Fruit fly (Drosophila melanogaster) whole organism, embryonic: ENCODE results near the gene mRpL15.

Experiments
- ATbp ChIP-seq: fragments of 200-800 bp; sonication (Bioruptor generic); optimal IDR thresholded peaks from 2 replicates; lab custom pipeline; 2017; ENCODE audit warnings: missing biosample characterization, mild to moderate bottlenecking, missing genetic modification characterization, missing genetic modification reagents
- Atf6 ChIP-seq: fragments of 200-800 bp; sonication (Bioruptor generic); IDR thresholded peaks from 2 replicates; pipeline ENCODE4 v1.3.6; 2022; ENCODE audit warnings: missing biosample characterization, missing genetic modification characterization
- C15 ChIP-seq: fragments of 200-800 bp; sonication (Bioruptor generic); IDR thresholded peaks from 3 replicates; pipeline ENCODE4 v1.3.6; 2022; ENCODE audit warnings: missing biosample characterization, missing genetic modification characterization
- CG10147 ChIP-seq: fragments of 200-800 bp; sonication (Bioruptor generic); optimal IDR thresholded peaks from 2 replicates; lab custom pipeline; 2019; ENCODE audit warnings: missing biosample characterization, mild to moderate bottlenecking, missing genetic modification characterization, moderate library complexity
- CG14860 ChIP-seq: fragments of 200-800 bp; sonication (Bioruptor generic); IDR thresholded peaks from 3 replicates; pipeline ENCODE4 v1.3.6; 2022; ENCODE audit warnings: missing biosample characterization, missing genetic modification characterization; ENCODE audit not compliant: partially characterized antibody
- CG1603 ChIP-seq: fragments of 200-800 bp; sonication (Bioruptor generic); optimal IDR thresholded peaks from 2 replicates; lab custom pipeline; 2019; ENCODE audit warnings: missing biosample characterization, mild to moderate bottlenecking, missing genetic modification characterization, moderate library complexity
- CG16815 ChIP-seq: fragments of 200-800 bp; sonication (Bioruptor generic); optimal IDR thresholded peaks from 3 replicates; lab custom pipeline; 2017; ENCODE audit warnings: missing biosample characterization, mild to moderate bottlenecking, missing genetic modification characterization
- CG17568 ChIP-seq: fragments of 200-800 bp; sonication (Bioruptor generic); optimal IDR thresholded peaks from 2 replicates; lab custom pipeline; 2018; ENCODE audit warnings: missing biosample characterization, mild to moderate bottlenecking, missing genetic modification characterization, moderate library complexity
- CG18476 ChIP-seq: fragments of 200-800 bp; sonication (Bioruptor generic); optimal IDR thresholded peaks from 2 replicates; lab custom pipeline; 2016; ENCODE audit warnings: missing biosample characterization, mild to moderate bottlenecking, missing genetic modification characterization
- CG3726 ChIP-seq: fragments of 200-800 bp; sonication (Bioruptor generic); IDR thresholded peaks from 3 replicates; pipeline ENCODE4, ENCODE4 v1.3.6; 2022; ENCODE audit warnings: missing biosample characterization, missing genetic modification characterization
- CG4328 ChIP-seq: fragments of 200-800 bp; sonication (Bioruptor generic); optimal IDR thresholded peaks from 3 replicates; lab custom pipeline; 2017; ENCODE audit warnings: missing biosample characterization, missing genetic modification reagents, missing genetic modification characterization
- CG4404 ChIP-seq: fragments of 200-800 bp; sonication (Bioruptor generic); IDR thresholded peaks from 2 replicates; pipeline ENCODE4 v1.3.6; 2022; ENCODE audit warnings: missing biosample characterization, missing genetic modification characterization
- CG5245 ChIP-seq: fragments of 200-800 bp; sonication (Bioruptor generic); optimal IDR thresholded peaks from 3 replicates; lab custom pipeline; 2016; ENCODE audit warnings: missing biosample characterization, missing genetic modification characterization
- CG5953 ChIP-seq: fragments of 200-800 bp; sonication (Bioruptor generic); IDR thresholded peaks from 2 replicates; pipeline ENCODE4 v1.3.6; 2022; ENCODE audit warnings: missing biosample characterization, missing genetic modification characterization
- CG8765 ChIP-seq: fragments of 200-800 bp; sonication (Bioruptor generic); IDR thresholded peaks from 2 replicates; pipeline ENCODE4 v1.3.6; 2022; ENCODE audit warnings: missing biosample characterization, missing genetic modification characterization
- CHES-1-like ChIP-seq: fragments of 200-800 bp; sonication (Bioruptor generic); optimal IDR thresholded peaks from 2 replicates; lab custom pipeline; 2016; ENCODE audit warnings: missing biosample characterization, missing genetic modification characterization
- D ChIP-seq, 2 experiments: fragments of 200-800 bp in 1 of 2; fragments of >200 bp in 1 of 2; sonication (Bioruptor generic) in 1 of 2; optimal IDR thresholded peaks; 2 replicates in 1 of 2; 3 replicates in 1 of 2; lab custom pipeline; 2017; ENCODE audit warnings: mild to moderate bottlenecking in 1 of 2, missing biosample characterization in 1 of 2, missing genetic modification characterization in 1 of 2, missing genetic modification reagents in 1 of 2
- Fer2 ChIP-seq: fragments of 200-800 bp; sonication (Bioruptor generic); optimal IDR thresholded peaks from 2 replicates; lab custom pipeline; 2018; ENCODE audit warnings: missing biosample characterization, mild to moderate bottlenecking, missing genetic modification characterization, moderate library complexity
- Mad ChIP-seq: fragments of 200-800 bp; sonication (Bioruptor generic); optimal IDR thresholded peaks from 2 replicates; lab custom pipeline; 2016; ENCODE audit warnings: missing biosample characterization, missing genetic modification characterization
- Mrtf ChIP-seq: fragments of 200-800 bp; sonication (Bioruptor generic); IDR thresholded peaks from 3 replicates; pipeline ENCODE4 v1.3.6; 2022; ENCODE audit warnings: missing biosample characterization, missing genetic modification characterization
- Nf-YA ChIP-seq: fragments of 200-800 bp; sonication (Bioruptor generic); IDR thresholded peaks from 2 replicates; pipeline ENCODE4 v1.3.6; 2022; ENCODE audit warnings: missing biosample characterization, missing genetic modification characterization
- Nf-YB ChIP-seq: fragments of 200-800 bp; sonication (Bioruptor generic); optimal IDR thresholded peaks from 3 replicates; lab custom pipeline; 2019; ENCODE audit warnings: missing biosample characterization, mild to moderate bottlenecking, missing genetic modification characterization, moderate library complexity
- Sry-β ChIP-seq: fragments of 200-800 bp; sonication (Bioruptor generic); optimal IDR thresholded peaks from 2 replicates; lab custom pipeline; 2018; ENCODE audit warnings: missing biosample characterization, mild to moderate bottlenecking, missing genetic modification characterization, moderate library complexity
- ash1 ChIP-seq: fragments of 200-800 bp; sonication (Bioruptor generic); optimal IDR thresholded peaks from 2 replicates; lab custom pipeline; 2018; ENCODE audit warnings: missing biosample characterization, mild to moderate bottlenecking, missing genetic modification characterization
- bigmax ChIP-seq: fragments of 200-800 bp; sonication (Bioruptor generic); optimal IDR thresholded peaks from 2 replicates; lab custom pipeline; 2018; ENCODE audit warnings: missing biosample characterization, mild to moderate bottlenecking, missing genetic modification characterization
- btn ChIP-seq: fragments of 200-800 bp; sonication (Bioruptor generic); optimal IDR thresholded peaks from 2 replicates; lab custom pipeline; 2016; ENCODE audit warnings: missing biosample characterization, missing genetic modification characterization
- crol ChIP-seq: fragments of 200-800 bp; sonication (Bioruptor generic); IDR thresholded peaks from 2 replicates; pipeline ENCODE4 v1.3.6; 2022; ENCODE audit warnings: missing biosample characterization, missing genetic modification characterization
- crp ChIP-seq, 2 experiments: fragments of 200-800 bp; sonication (Bioruptor generic); optimal IDR thresholded peaks; 2 replicates in 1 of 2; 3 replicates in 1 of 2; lab custom pipeline; 2017; ENCODE audit warnings: missing biosample characterization in 2 of 2, missing genetic modification characterization in 2 of 2, mild to moderate bottlenecking in 1 of 2, moderate library complexity in 1 of 2
- dimm ChIP-seq: fragments of 200-800 bp; sonication (Bioruptor generic); IDR thresholded peaks from 2 replicates; pipeline ENCODE4 v1.3.6; 2022; ENCODE audit warnings: missing biosample characterization, missing genetic modification characterization
- disco-r ChIP-seq: fragments of 200-800 bp; sonication (Bioruptor generic); optimal IDR thresholded peaks from 2 replicates; lab custom pipeline; 2016; ENCODE audit warnings: missing biosample characterization, missing genetic modification characterization
- dmrt11E ChIP-seq: fragments of 200-800 bp; sonication (Bioruptor generic); optimal IDR thresholded peaks from 3 replicates; lab custom pipeline; 2018; ENCODE audit warnings: missing biosample characterization, mild to moderate bottlenecking, missing genetic modification characterization, moderate library complexity
- dysf ChIP-seq: fragments of 200-800 bp; sonication (Bioruptor generic); IDR thresholded peaks from 3 replicates; pipeline ENCODE4 v1.3.6; 2022; ENCODE audit warnings: missing biosample characterization, missing genetic modification characterization
- exex ChIP-seq: fragments of 200-800 bp; sonication (Bioruptor generic); optimal IDR thresholded peaks from 4 replicates; lab custom pipeline; 2018; ENCODE audit warnings: missing biosample characterization, mild to moderate bottlenecking, missing genetic modification characterization, moderate library complexity
- fd3F ChIP-seq: fragments of 200-800 bp; sonication (Bioruptor generic); optimal IDR thresholded peaks from 2 replicates; lab custom pipeline; 2018; ENCODE audit warnings: missing biosample characterization, mild to moderate bottlenecking, missing genetic modification characterization, moderate library complexity
- fd64A ChIP-seq: fragments of 200-800 bp; sonication (Bioruptor generic); optimal IDR thresholded peaks from 3 replicates; lab custom pipeline; 2018; ENCODE audit warnings: missing biosample characterization, mild to moderate bottlenecking, missing genetic modification characterization
- ftz-f1 ChIP-seq: fragments of 200-800 bp; sonication (Bioruptor generic); optimal IDR thresholded peaks from 2 replicates; lab custom pipeline; 2016; ENCODE audit warnings: missing biosample characterization, missing genetic modification characterization
- fu2 ChIP-seq: fragments of 200-800 bp; sonication (Bioruptor generic); optimal IDR thresholded peaks from 2 replicates; lab custom pipeline; 2016; ENCODE audit warnings: missing biosample characterization, missing genetic modification characterization
- gem ChIP-seq: fragments of 200-800 bp; sonication (Bioruptor generic); optimal IDR thresholded peaks from 2 replicates; lab custom pipeline; 2019; ENCODE audit warnings: missing biosample characterization, mild to moderate bottlenecking, missing genetic modification characterization, moderate library complexity
- jumu ChIP-seq: fragments of 200-800 bp; sonication (Bioruptor generic); optimal IDR thresholded peaks from 3 replicates; lab custom pipeline; 2016; ENCODE audit warnings: missing biosample characterization, missing genetic modification characterization
- nmo ChIP-seq: fragments of 200-800 bp; sonication (Bioruptor generic); optimal IDR thresholded peaks from 2 replicates; lab custom pipeline; 2018; ENCODE audit warnings: missing biosample characterization, mild to moderate bottlenecking, missing genetic modification characterization, moderate library complexity
- pho ChIP-seq: fragments of 200-800 bp; sonication (Bioruptor generic); optimal IDR thresholded peaks from 2 replicates; lab custom pipeline; 2016; ENCODE audit warnings: missing biosample characterization, missing genetic modification characterization
- prd ChIP-seq, 3 experiments: fragments of >200 bp in 2 of 3; fragments of 200-800 bp in 1 of 3; sonication (Bioruptor generic) in 1 of 3; optimal IDR thresholded peaks in 2 of 3; IDR thresholded peaks in 1 of 3; 2 replicates in 2 of 3; 3 replicates in 1 of 3; pipeline versions ENCODE4 v1.3.6 to Lab custom; 2017 to 2022; ENCODE audit warnings: missing biosample characterization in 1 of 3, missing genetic modification characterization in 1 of 3
- repo ChIP-seq: fragments of 200-800 bp; sonication (Bioruptor generic); optimal IDR thresholded peaks from 2 replicates; lab custom pipeline; 2016; ENCODE audit warnings: missing biosample characterization, missing genetic modification characterization
- tna ChIP-seq: fragments of 200-800 bp; sonication (Bioruptor generic); IDR thresholded peaks from 2 replicates; pipeline ENCODE4 v1.3.6; 2022; ENCODE audit warnings: missing biosample characterization, missing genetic modification characterization; ENCODE audit not compliant: partially characterized antibody
- tup ChIP-seq: fragments of 200-800 bp; sonication (Bioruptor generic); optimal IDR thresholded peaks from 2 replicates; lab custom pipeline; 2016; ENCODE audit warnings: missing biosample characterization, mild to moderate bottlenecking, missing genetic modification characterization, moderate library complexity
- vvl ChIP-seq: fragments of 200-800 bp; sonication (Bioruptor generic); IDR thresholded peaks from 2 replicates; pipeline ENCODE4 v1.3.6; 2022; ENCODE audit warnings: missing biosample characterization, missing genetic modification characterization
- z ChIP-seq: fragments of 200-800 bp; sonication (Bioruptor generic); IDR thresholded peaks from 3 replicates; pipeline ENCODE4 v1.3.6; 2022; ENCODE audit warnings: missing biosample characterization, missing genetic modification characterization
- zen ChIP-seq: fragments of 200-800 bp; sonication (Bioruptor generic); optimal IDR thresholded peaks from 3 replicates; lab custom pipeline; 2018; ENCODE audit warnings: missing biosample characterization, mild to moderate bottlenecking, missing genetic modification characterization, moderate library complexity

Gene mRpL15

DNA sequence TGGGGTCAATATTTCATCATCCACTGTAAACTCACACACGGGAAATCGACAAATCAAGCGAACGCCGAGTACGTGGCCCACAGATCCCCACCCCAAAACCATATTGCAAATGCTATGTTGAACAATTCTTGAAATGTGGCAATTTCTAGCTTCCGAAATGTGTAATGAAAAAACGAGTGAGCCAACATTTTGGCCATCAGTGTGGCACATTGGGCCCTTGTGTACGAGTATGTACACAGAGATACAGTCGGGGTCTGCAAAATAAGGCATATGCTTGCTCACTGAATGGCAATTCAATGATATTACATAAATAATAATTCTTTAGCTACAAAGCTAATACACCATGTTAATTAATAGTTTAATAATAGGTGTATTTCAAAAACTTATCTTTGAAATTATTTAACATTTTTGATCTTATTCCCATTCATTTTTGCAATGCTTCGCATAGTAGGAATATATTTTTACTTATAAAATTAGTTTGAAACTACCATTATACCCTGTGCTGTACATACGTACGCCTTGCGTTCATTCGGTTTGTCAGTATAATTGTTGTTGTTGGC is 36.4 kb downstream of the mRpL15 start (continued):
- TF ChIP-seq vvl (GFP tag; lab: Robert Waterston, UW) (peak; percentile 90), Atf6 (GFP tag; lab: Robert Waterston, UW) (peak; percentile 92), fd3F (GFP tag; lab: Kevin White, UChicago) (peak; percentile 85), CHES-1-like (GFP tag; lab: Kevin White, UChicago) (peak; percentile 71), pho (peak; percentile 87), dysf (GFP tag; lab: Robert Waterston, UW) (peak; percentile 92), CG5953 (GFP tag; lab: Robert Waterston, UW) (peak; percentile 68), tna (GFP tag; lab: Robert Waterston, UW) (no peak), dimm (GFP tag; lab: Robert Waterston, UW) (0 out of 2 replicates have a peak, but pooled peaks have one; percentile 35), tup (GFP tag; lab: Kevin White, UChicago) (peak; percentile 56), exex (tag; lab: Kevin White, UChicago) (peak; percentile 43), gem (tag; lab: Kevin White, UChicago) (peak; percentile 93), fu2 (GFP tag; lab: Kevin White, UChicago) (peak; percentile 71), prd (optimal IDR thresholded peaks at IDR 0.05; lab: Kevin White, UChicago) (no peak), prd (GFP tag; IDR thresholded peaks at IDR 0.05; lab: Robert Waterston, UW) (peak; percentile 88), Nf-YA (GFP tag; lab: Robert Waterston, UW) (0 out of 2 replicates have a peak, but pooled peaks have one; percentile 50), z (GFP tag; lab: Robert Waterston, UW) (no peak), D (optimal IDR thresholded peaks at IDR 0.05; lab: Kevin White, UChicago) (no peak), D (GFP tag; optimal IDR thresholded peaks at IDR 0.05; lab: Kevin White, UChicago) (peak; percentile 81), ATbp (GFP tag; lab: Kevin White, UChicago) (peak; percentile 80), CG4404 (peak; percentile 67), nmo (GFP tag; lab: Kevin White, UChicago) (peak; percentile 92), repo (GFP tag; lab: Kevin White, UChicago) (peak; percentile 7), Fer2 (tag; lab: Kevin White, UChicago) (peak; percentile 78), CG1603 (tag; lab: Kevin White, UChicago) (peak; percentile 73), CG10147 (GFP tag; lab: Kevin White, UChicago) (peak; percentile 76), CG14860 (GFP tag; lab: Robert Waterston, UW) (no peak), crp (GFP tag; optimal IDR thresholded peaks at IDR 0.05; lab: Kevin White, UChicago) (peak in 1 of 2 experiments; percentile 46), CG5245 (GFP tag; lab: Kevin White, UChicago) (peak; percentile 72), fd64A (peak; percentile 62), Sry-β (GFP tag; lab: Kevin White, UChicago) (no peak), Mrtf (GFP tag; lab: Robert Waterston, UW) (peak; percentile 78), dmrt11E (tag; lab: Kevin White, UChicago) (peak; percentile 71), CG17568 (peak; percentile 83), CG18476 (peak; percentile 85), zen (tag; lab: Kevin White, UChicago) (peak; percentile 72), disco-r (GFP tag; lab: Kevin White, UChicago) (peak; percentile 52), CG16815 (GFP tag; lab: Kevin White, UChicago) (peak; percentile 77), Nf-YB (peak; percentile 73), CG3726 (peak; percentile 68; the same call in 1 of the 3 replicates), ash1 (no peak), btn (GFP tag; lab: Kevin White, UChicago) (peak; percentile 45), crol (no peak), CG4328 (GFP tag; lab: Kevin White, UChicago) (peak; percentile 87), CG8765 (GFP tag; lab: Robert Waterston, UW) (peak; percentile 71; the same call in 1 of the 2 replicates), jumu (GFP tag; lab: Kevin White, UChicago) (peak; percentile 52), bigmax (no peak), C15 (GFP tag; lab: Robert Waterston, UW) (no peak), Mad (peak; percentile 82), ftz-f1 (no peak)
